Worm (Caenorhabditis elegans): ENCODE data around the gene fbxa-163.

ce11 chrII:1561863-1562262 is 48.7 kb downstream of the fbxa-163 start, which contains the start of gene K05F6.14:
- TF ChIP-seq flt-1 (GFP tag; IDR thresholded peaks at IDR 0.05) (no peak), T22C8.4 (GFP tag; IDR thresholded peaks at IDR 0.05) (no peak), klf-2 (GFP tag; conservative IDR thresholded peaks at IDR 0.05) (no peak), cog-1 (tag; optimal IDR thresholded peaks at IDR 0.05) (no peak), tab-1 (GFP tag; IDR thresholded peaks at IDR 0.05) (no peak), ztf-29 (GFP tag; IDR thresholded peaks at IDR 0.05) (no peak)

Data from whole organism, midembryonic.